Worm (Caenorhabditis elegans) whole organism, L4/young adult: ENCODE results near the gene cpr-5.

ENCODE experiments used
- W03F9.2 ChIP-seq: fragments of 150-350 bp; optimal IDR thresholded peaks from 2 replicates; lab custom pipeline; 2014; ENCODE audit warnings: missing biosample characterization, missing genetic modification characterization
- him-1 ChIP-seq: sonication (generic microtip); optimal IDR thresholded peaks from 2 replicates; lab custom pipeline; 2016; ENCODE audit warnings: missing genotype, missing genetic modification reagents, missing genetic modification characterization, missing compliant biosample characterization

ce11 chrV:1158247-1158646 lies 24.4 kb upstream of the cpr-5 start:
- TF ChIP-seq him-1 = peak; percentile 66
- TF ChIP-seq W03F9.2 = no peak
